Fruit fly (Drosophila melanogaster): ENCODE results near the gene CG14687.

- TF ChIP-seq CG8478 (optimal IDR thresholded peaks at IDR 0.05) (no peak), CTCF (optimal IDR thresholded peaks at IDR 0.05) (no peak)
These were observed 25.2 kb upstream of the CG14687 start, which contains the start of gene TfIIFbeta for dm6 chr3R:10767526-10767925.

Data from S2 (cell line).